Worm (Caenorhabditis elegans): Measurements from ENCODE around the gene pqn-76.

ce11 chrIV:15617667-15618066, 38.8 kb downstream of the pqn-76 start:
- no peak for TF ChIP-seq nhr-237 (tag; optimal IDR thresholded peaks at IDR 0.05)
- no peak for TF ChIP-seq nhr-10 (tag; optimal IDR thresholded peaks at IDR 0.05)
- no peak for TF ChIP-seq snpc-4 (tag; optimal IDR thresholded peaks at IDR 0.05)
- TF ChIP-seq C34F6.9 (tag; optimal IDR thresholded peaks at IDR 0.05): no peak
- no peak for TF ChIP-seq mbf-1 (tag; optimal IDR thresholded peaks at IDR 0.05)
- no peak for TF ChIP-seq nhr-11 (tag; optimal IDR thresholded peaks at IDR 0.05)
- no peak for TF ChIP-seq Y55F3AM.14 (GFP tag; optimal IDR thresholded peaks at IDR 0.05)
- no peak for TF ChIP-seq ztf-4 (tag; optimal IDR thresholded peaks at IDR 0.05)

Measured in whole organism, L2 larva.